Fruit fly (Drosophila melanogaster): Measurements from ENCODE around the gene CG17712.

The CG17712 gene

dm6 chr2L:1720846-1721506, 30.9 kb downstream of the CG17712 start:
- TF ChIP-seq Sox102F (GFP tag; optimal IDR thresholded peaks at IDR 0.05) (no peak), fkh (GFP tag; optimal IDR thresholded peaks at IDR 0.05) (peak; percentile 33), Blimp-1 (GFP tag; optimal IDR thresholded peaks at IDR 0.05) (no peak), eg (GFP tag; IDR thresholded peaks at IDR 0.05) (no peak), vri (GFP tag; optimal IDR thresholded peaks at IDR 0.05) (peak; percentile 88), OdsH (GFP tag; optimal IDR thresholded peaks at IDR 0.05) (no peak), svp (GFP tag) (peak; percentile 92), CG31627 (GFP tag; optimal IDR thresholded peaks at IDR 0.05) (no peak), CG32006 (GFP tag; optimal IDR thresholded peaks at IDR 0.05) (no peak), CG3919 (GFP tag; optimal IDR thresholded peaks at IDR 0.05) (no peak), Met (GFP tag; optimal IDR thresholded peaks at IDR 0.05) (no peak), topi (GFP tag; optimal IDR thresholded peaks at IDR 0.05) (no peak), cyc (GFP tag; optimal IDR thresholded peaks at IDR 0.05) (no peak), lz (GFP tag; optimal IDR thresholded peaks at IDR 0.05) (no peak), CG10669 (GFP tag; optimal IDR thresholded peaks at IDR 0.05) (no peak)

DNA sequence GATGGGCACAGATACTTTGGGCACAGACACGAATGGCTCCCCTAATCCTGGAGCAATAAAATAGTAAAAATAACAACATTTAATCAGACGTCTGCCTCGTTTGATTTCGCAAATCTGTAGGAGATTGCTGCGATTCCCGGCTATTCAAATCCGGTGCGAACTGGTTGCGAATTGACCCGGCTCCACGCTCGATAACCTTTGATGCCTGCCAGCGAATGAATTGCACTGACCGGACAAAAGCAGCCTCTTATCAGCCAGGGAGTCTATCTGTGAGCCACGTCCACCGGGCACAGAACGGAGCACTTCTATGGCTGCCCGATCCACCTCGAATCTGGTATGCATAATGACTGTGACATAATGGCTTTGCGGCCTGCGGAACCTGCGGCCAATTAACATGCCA, 32.0 kb downstream of the CG17712 start:
- TF ChIP-seq Gug (GFP tag; IDR thresholded peaks at IDR 0.05): no peak
- no peak for TF ChIP-seq Sox14 (GFP tag; optimal IDR thresholded peaks at IDR 0.05)
- no peak for TF ChIP-seq CG11902 (GFP tag; optimal IDR thresholded peaks at IDR 0.05)
- TF ChIP-seq Smox (GFP tag; optimal IDR thresholded peaks at IDR 0.05): no peak
- TF ChIP-seq svp (GFP tag): peak; percentile 99
- TF ChIP-seq vri (GFP tag; optimal IDR thresholded peaks at IDR 0.05): peak; percentile 12
- TF ChIP-seq dac (GFP tag; optimal IDR thresholded peaks at IDR 0.05): no peak
- TF ChIP-seq salr (GFP tag; optimal IDR thresholded peaks at IDR 0.05): no peak
- no peak for TF ChIP-seq cyc (GFP tag; optimal IDR thresholded peaks at IDR 0.05)
- TF ChIP-seq CG8319 (GFP tag; optimal IDR thresholded peaks at IDR 0.05): no peak
- TF ChIP-seq CG1621 (tag; optimal IDR thresholded peaks at IDR 0.05): no peak

DNA sequence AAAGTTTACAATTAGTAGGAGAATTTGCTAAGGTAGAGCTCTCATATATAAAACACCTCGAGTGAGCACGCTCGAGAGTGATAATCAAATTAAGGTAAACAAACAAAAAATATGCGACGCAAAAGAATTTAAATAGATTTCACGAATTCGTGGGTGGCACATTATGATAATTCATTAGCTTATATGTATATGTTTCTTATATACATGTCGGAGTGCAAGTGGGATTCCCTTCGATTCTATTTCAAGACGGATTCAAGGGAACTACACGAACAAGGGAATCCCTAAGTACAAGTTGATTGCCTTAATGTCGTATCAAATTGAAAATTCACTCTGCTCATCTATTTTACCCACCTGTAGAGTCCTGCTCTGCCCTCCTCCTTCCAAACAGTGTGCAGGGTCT, 34.7 kb downstream of the CG17712 start:
- no peak for TF ChIP-seq Lpt (GFP tag; optimal IDR thresholded peaks at IDR 0.05)
- no peak for TF ChIP-seq achi (GFP tag; optimal IDR thresholded peaks at IDR 0.05)
- no peak for TF ChIP-seq CG16779 (tag; optimal IDR thresholded peaks at IDR 0.05)

dm6 chr2L:1715699-1716333, 36.1 kb downstream of the CG17712 start, which contains the start of gene frtz:
Gene frtz, minus strand, starts transcription at chr2L:1715851.
- no peak for TF ChIP-seq CG11902 (GFP tag; optimal IDR thresholded peaks at IDR 0.05)
- no peak for TF ChIP-seq Lpt (GFP tag; optimal IDR thresholded peaks at IDR 0.05)
- no peak for TF ChIP-seq fkh (GFP tag; optimal IDR thresholded peaks at IDR 0.05)
- peak; percentile 32 for TF ChIP-seq Eip78C (GFP tag)

DNA sequence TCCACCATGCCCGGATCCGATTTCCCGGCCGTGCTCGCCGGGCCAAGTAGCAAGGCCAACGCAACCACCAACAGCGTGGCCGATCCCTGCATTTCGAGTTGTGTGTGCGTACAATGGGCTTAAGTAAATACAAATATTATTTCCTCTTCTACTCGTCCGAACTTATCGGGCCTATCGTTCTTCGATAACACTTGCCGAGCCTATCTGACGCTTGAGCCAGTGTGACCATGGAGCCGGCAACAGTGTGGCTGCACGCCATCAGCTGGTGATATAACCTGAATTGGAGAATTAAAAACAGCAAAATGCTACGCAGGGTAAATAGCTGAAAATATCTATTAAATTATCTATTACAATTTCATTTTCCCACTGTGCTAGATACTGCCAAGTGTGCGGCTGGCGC, 41.7 kb downstream of the CG17712 start, which contains the start of the genes CG17660 and mRpL48:
TSS of gene CG17660 (minus strand) at position 198 of the 400 bp plus-strand sequence.
TSS of gene mRpL48 (plus strand) at position 239 of the 400 bp plus-strand sequence.
- no peak for TF ChIP-seq CG9139 (GFP tag; optimal IDR thresholded peaks at IDR 0.05)
- peak; percentile 68 for TF ChIP-seq Eip78C (GFP tag)
- TF ChIP-seq CG3032 (tag; optimal IDR thresholded peaks at IDR 0.05): no peak
- TF ChIP-seq Hr38 (GFP tag; optimal IDR thresholded peaks at IDR 0.05): no peak
- TF ChIP-seq fkh (GFP tag; optimal IDR thresholded peaks at IDR 0.05): peak; percentile 97
- no peak for TF ChIP-seq achi (GFP tag; optimal IDR thresholded peaks at IDR 0.05)
- no peak for TF ChIP-seq CG1621 (tag; optimal IDR thresholded peaks at IDR 0.05)
- no peak for TF ChIP-seq Smox (GFP tag; optimal IDR thresholded peaks at IDR 0.05)
- TF ChIP-seq Eip93F (GFP tag; optimal IDR thresholded peaks at IDR 0.05): no peak
- no peak for TF ChIP-seq Eip75B (GFP tag; optimal IDR thresholded peaks at IDR 0.05)
- TF ChIP-seq dsx (GFP tag; optimal IDR thresholded peaks at IDR 0.05; ENCODE audit: poor library complexity, severe bottlenecking): no peak
- TF ChIP-seq ss (GFP tag; optimal IDR thresholded peaks at IDR 0.05): no peak
- no peak for TF ChIP-seq Hr39 (GFP tag; optimal IDR thresholded peaks at IDR 0.05)
- peak; percentile 72 for TF ChIP-seq vri (GFP tag; optimal IDR thresholded peaks at IDR 0.05)
- TF ChIP-seq pdm3 (GFP tag; optimal IDR thresholded peaks at IDR 0.05): no peak
- no peak for TF ChIP-seq CG31627 (GFP tag; optimal IDR thresholded peaks at IDR 0.05)
- no peak for TF ChIP-seq net (GFP tag; optimal IDR thresholded peaks at IDR 0.05)
- TF ChIP-seq esn (GFP tag; optimal IDR thresholded peaks at IDR 0.05): peak; percentile 13
- no peak for TF ChIP-seq acj6 (GFP tag; optimal IDR thresholded peaks at IDR 0.05)
- no peak for TF ChIP-seq salr (GFP tag; optimal IDR thresholded peaks at IDR 0.05)
- no peak for TF ChIP-seq Met (GFP tag; optimal IDR thresholded peaks at IDR 0.05)
- no peak for TF ChIP-seq CG10631 (GFP tag; optimal IDR thresholded peaks at IDR 0.05)
- TF ChIP-seq CG4318 (GFP tag; optimal IDR thresholded peaks at IDR 0.05): no peak
- no peak for TF ChIP-seq CG8119 (GFP tag; IDR thresholded peaks at IDR 0.05)
- no peak for TF ChIP-seq cyc (GFP tag; optimal IDR thresholded peaks at IDR 0.05)

Measured in whole organism, prepupa.